Fruit fly (Drosophila melanogaster): Measurements from ENCODE around the gene Pgant7.

DNA sequence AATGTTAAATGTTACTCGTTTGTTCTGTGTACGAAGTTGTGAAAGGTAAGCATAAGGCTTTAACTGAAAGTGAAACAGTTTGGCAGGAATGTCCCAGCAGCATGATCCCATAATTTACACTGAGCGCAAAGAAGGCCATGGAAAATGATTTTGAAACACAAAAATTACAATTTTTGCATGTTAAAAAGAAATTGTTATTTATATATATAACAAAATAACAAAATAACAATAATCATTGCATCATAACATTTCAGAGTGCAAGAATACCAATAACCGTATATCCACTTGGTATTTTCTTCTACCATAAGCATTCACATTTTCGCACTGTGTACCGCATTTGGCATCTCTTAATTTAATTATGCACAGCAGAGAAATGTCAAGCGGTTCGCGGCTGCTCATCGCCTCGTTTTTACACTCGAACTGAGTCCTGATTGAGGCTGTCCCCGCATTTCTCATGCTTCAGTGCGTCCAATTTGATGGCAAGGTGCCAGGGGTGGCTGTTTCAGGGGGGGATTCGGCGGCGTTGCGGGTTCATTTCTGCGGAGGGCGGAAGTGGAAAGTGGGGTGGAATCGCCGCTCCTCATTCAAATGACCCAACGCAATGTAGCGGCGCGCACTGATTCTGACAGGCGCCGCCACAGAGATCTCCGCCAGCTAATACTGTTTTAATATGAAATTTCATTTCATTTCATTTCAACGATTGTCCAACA lies 22.8 kb upstream of the Pgant7 start, which contains the start of gene CG6481:
- TF ChIP-seq psq (optimal IDR thresholded peaks at IDR 0.05): no peak
- TF ChIP-seq CG8478 (optimal IDR thresholded peaks at IDR 0.05): no peak
- no peak for TF ChIP-seq usp (GFP tag; optimal IDR thresholded peaks at IDR 0.05)
